Worm (Caenorhabditis elegans) whole organism, L3 larva: Measurements from ENCODE around the gene npr-20.
A peak's percentile ranks its signal among the peaks of the same experiment; 100 is the strongest.

Source experiments
- ama-1 ChIP-seq: fragments of 150-350 bp; optimal IDR thresholded peaks from 2 replicates; lab custom pipeline; 2018
- ceh-16 ChIP-seq: sonication (generic microtip); optimal IDR thresholded peaks from 2 replicates; lab custom pipeline; 2017; ENCODE audit warnings: missing biosample characterization, missing genetic modification characterization
- egl-5 ChIP-seq: fragments of 150-350 bp; optimal IDR thresholded peaks from 2 replicates; lab custom pipeline; 2017; ENCODE audit warnings: missing biosample characterization, missing genetic modification reagents, missing genetic modification characterization, inconsistent platforms
- elt-1 ChIP-seq: fragments of 150-350 bp; optimal IDR thresholded peaks from 2 replicates; lab custom pipeline; 2014; ENCODE audit warnings: missing biosample characterization, missing genetic modification characterization
- fkh-2 ChIP-seq: fragments of 150-350 bp; optimal IDR thresholded peaks from 2 replicates; lab custom pipeline; 2014; ENCODE audit warnings: missing biosample characterization, missing genetic modification reagents, missing genetic modification characterization
- fos-1 ChIP-seq: fragments of 150-350 bp; optimal IDR thresholded peaks from 2 replicates; lab custom pipeline; 2014; ENCODE audit warnings: missing biosample characterization, missing genetic modification characterization
- nhr-12 ChIP-seq: fragments of 150-350 bp; optimal IDR thresholded peaks from 2 replicates; lab custom pipeline; 2014; ENCODE audit warnings: missing biosample characterization, missing genetic modification characterization
- nhr-237 ChIP-seq: fragments of 150-350 bp; optimal IDR thresholded peaks from 2 replicates; lab custom pipeline; 2014; ENCODE audit warnings: missing biosample characterization, missing genetic modification characterization
- snpc-4 ChIP-seq: fragments of 150-350 bp; optimal IDR thresholded peaks from 2 replicates; lab custom pipeline; 2014; ENCODE audit warnings: missing biosample characterization, missing genetic modification characterization
- zag-1 ChIP-seq: fragments of 150-350 bp; optimal IDR thresholded peaks from 2 replicates; lab custom pipeline; 2014; ENCODE audit warnings: missing biosample characterization, missing genetic modification characterization

DNA sequence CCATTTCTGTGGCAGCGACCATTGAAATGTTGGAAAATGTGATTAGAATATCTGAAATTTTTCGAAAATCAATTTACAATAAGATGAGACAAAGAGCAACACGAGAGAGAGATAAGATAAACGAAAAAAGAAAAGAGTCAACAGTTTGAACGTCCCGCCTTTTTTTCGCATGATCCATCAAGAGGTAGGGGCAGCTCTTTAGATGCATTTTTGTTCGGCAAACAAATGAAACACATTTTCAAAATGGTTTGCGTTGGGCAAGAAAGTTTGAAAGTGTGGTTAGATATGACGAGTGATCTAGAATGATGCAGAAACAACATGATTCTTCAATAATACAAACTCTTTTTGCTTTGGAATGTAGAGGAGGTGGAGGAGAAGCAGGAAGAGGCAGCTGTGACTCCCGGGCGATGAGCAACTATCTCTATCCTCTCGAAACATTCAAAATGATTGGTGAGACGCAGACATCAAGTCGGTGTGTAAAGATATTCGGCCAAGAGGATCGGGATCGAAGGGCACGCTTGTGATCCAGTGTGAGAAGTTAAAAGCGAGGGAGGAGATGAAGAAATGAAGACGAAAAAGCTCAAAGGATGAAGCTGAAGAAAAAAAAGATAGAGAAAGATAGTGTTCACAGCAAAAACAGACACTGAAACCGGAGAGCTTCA lies 20.4 kb downstream of the npr-20 start, which contains the start of gene F46C5.6:
- no peak for TF ChIP-seq fos-1
- TF ChIP-seq zag-1 (tag; lab: Kevin White, UChicago), result no peak
- no peak for TF ChIP-seq snpc-4 (tag; lab: Kevin White, UChicago)
- TF ChIP-seq egl-5 (tag; lab: Kevin White, UChicago), result peak; percentile 3
- no peak for TF ChIP-seq ama-1 (lab: Kevin White, UChicago)
- TF ChIP-seq fkh-2, result no peak
- TF ChIP-seq ceh-16, result no peak
- TF ChIP-seq elt-1 (tag; lab: Kevin White, UChicago), result no peak
- no peak for TF ChIP-seq nhr-12 (tag; lab: Kevin White, UChicago)
- TF ChIP-seq nhr-237 (tag; lab: Kevin White, UChicago), result no peak
